Worm (Caenorhabditis elegans): ENCODE data around the gene ugt-39.

- TF ChIP-seq ztf-22 (GFP tag; optimal IDR thresholded peaks at IDR 0.05) (no peak), tbp1 (GFP tag; optimal IDR thresholded peaks at IDR 0.05) (no peak), ccch-3 (GFP tag; optimal IDR thresholded peaks at IDR 0.05) (no peak), tbx-9 (tag; optimal IDR thresholded peaks at IDR 0.05; ENCODE audit: borderline replicate concordance) (no peak), let-607 (tag; optimal IDR thresholded peaks at IDR 0.05) (no peak), unc-62 (GFP tag; optimal IDR thresholded peaks at IDR 0.05) (no peak), snpc-4 (GFP tag; optimal IDR thresholded peaks at IDR 0.05) (no peak), snpc-4 (tag; optimal IDR thresholded peaks at IDR 0.05) (no peak), Y79H2A.3 (GFP tag; conservative IDR thresholded peaks at IDR 0.05) (no peak), him-1 (tag; optimal IDR thresholded peaks at IDR 0.05) (no peak), mcd-1 (GFP tag; IDR thresholded peaks at IDR 0.05) (no peak), fkh-3 (tag; optimal IDR thresholded peaks at IDR 0.05) (no peak), ceh-79 (tag; optimal IDR thresholded peaks at IDR 0.05) (no peak), efl-1 (GFP tag; optimal IDR thresholded peaks at IDR 0.05) (no peak)
These were observed 3.9 kb upstream of the ugt-39 start, which contains the start of gene fat-7 for ce11 chrV:7153046-7153445.

Measured in whole organism, young adult.